Fruit fly (Drosophila melanogaster) whole organism, embryonic: Measurements from ENCODE around the gene CG17855.
A peak's percentile ranks its signal among the peaks of the same experiment; 100 is the strongest.

Experiments
- CG10267 ChIP-seq: fragments of 200-800 bp; sonication (Bioruptor generic); optimal IDR thresholded peaks from 2 replicates; lab custom pipeline; 2018; ENCODE audit warnings: missing biosample characterization, mild to moderate bottlenecking, missing genetic modification characterization, moderate library complexity
- CG10274 ChIP-seq: fragments of 200-800 bp; sonication (Bioruptor generic); optimal IDR thresholded peaks from 3 replicates; lab custom pipeline; 2017; ENCODE audit warnings: missing biosample characterization, mild to moderate bottlenecking, missing genetic modification characterization
- CG10366 ChIP-seq: fragments of 200-800 bp; sonication (Bioruptor generic); IDR thresholded peaks from 2 replicates; pipeline ENCODE4 v1.3.6; 2022; ENCODE audit warnings: missing biosample characterization, missing genetic modification characterization
- CG11723 ChIP-seq: fragments of 200-800 bp; sonication (Bioruptor generic); optimal IDR thresholded peaks from 2 replicates; lab custom pipeline; 2017; ENCODE audit warnings: missing biosample characterization, mild to moderate bottlenecking, missing genetic modification characterization
- CG12104 ChIP-seq: fragments of 200-800 bp; sonication (Bioruptor generic); optimal IDR thresholded peaks from 3 replicates; lab custom pipeline; 2016; ENCODE audit warnings: missing biosample characterization, missing genetic modification characterization
- CG14014 ChIP-seq: fragments of 200-800 bp; sonication (Bioruptor generic); IDR thresholded peaks from 2 replicates; pipeline ENCODE4 v1.3.6; 2022; ENCODE audit warnings: missing biosample characterization, missing genetic modification characterization
- CG15696 ChIP-seq: fragments of 200-800 bp; sonication (Bioruptor generic); optimal IDR thresholded peaks from 2 replicates; lab custom pipeline; 2019; ENCODE audit warnings: missing biosample characterization, mild to moderate bottlenecking, missing genetic modification characterization, moderate library complexity
- CG2129 ChIP-seq: fragments of 200-800 bp; sonication (Bioruptor generic); IDR thresholded peaks from 2 replicates; pipeline ENCODE4 v1.3.6; 2022; ENCODE audit warnings: missing biosample characterization, missing genetic modification characterization; ENCODE audit not compliant: partially characterized antibody
- CG31365 ChIP-seq: fragments of 200-800 bp; sonication (Bioruptor generic); optimal IDR thresholded peaks from 2 replicates; lab custom pipeline; 2018; ENCODE audit warnings: missing biosample characterization, mild to moderate bottlenecking, missing genetic modification characterization
- CG3281 ChIP-seq: fragments of 200-800 bp; sonication (Bioruptor generic); optimal IDR thresholded peaks from 3 replicates; lab custom pipeline; 2017; ENCODE audit warnings: missing biosample characterization, mild to moderate bottlenecking, missing genetic modification characterization
- CG4282 ChIP-seq: fragments of 200-800 bp; sonication (Bioruptor generic); optimal IDR thresholded peaks from 2 replicates; lab custom pipeline; 2016; ENCODE audit warnings: missing biosample characterization, missing genetic modification characterization
- CG5245 ChIP-seq: fragments of 200-800 bp; sonication (Bioruptor generic); optimal IDR thresholded peaks from 3 replicates; lab custom pipeline; 2016; ENCODE audit warnings: missing biosample characterization, missing genetic modification characterization
- CG6683 ChIP-seq: fragments of 200-800 bp; sonication (Bioruptor generic); optimal IDR thresholded peaks from 2 replicates; lab custom pipeline; 2017; ENCODE audit warnings: missing biosample characterization, mild to moderate bottlenecking, missing genetic modification characterization, missing genetic modification reagents
- CG6765 ChIP-seq: fragments of 200-800 bp; sonication (Bioruptor generic); optimal IDR thresholded peaks from 3 replicates; lab custom pipeline; 2017; ENCODE audit warnings: missing biosample characterization, mild to moderate bottlenecking, missing genetic modification characterization
- CG6791 ChIP-seq: fragments of 200-800 bp; sonication (Bioruptor generic); IDR thresholded peaks from 3 replicates; pipeline ENCODE4 v1.3.6; 2022; ENCODE audit warnings: missing biosample characterization, missing genetic modification characterization; ENCODE audit not compliant: partially characterized antibody
- CG7556 ChIP-seq: fragments of 200-800 bp; sonication (Bioruptor generic); optimal IDR thresholded peaks from 2 replicates; lab custom pipeline; 2017; ENCODE audit warnings: missing biosample characterization, mild to moderate bottlenecking, missing genetic modification characterization
- CG7745 ChIP-seq: fragments of 200-800 bp; sonication (Bioruptor generic); optimal IDR thresholded peaks from 2 replicates; lab custom pipeline; 2018; ENCODE audit warnings: missing biosample characterization, mild to moderate bottlenecking, missing genetic modification characterization, moderate library complexity
- CG8388 ChIP-seq: fragments of 200-800 bp; sonication (Bioruptor generic); optimal IDR thresholded peaks from 2 replicates; lab custom pipeline; 2019; ENCODE audit warnings: missing biosample characterization, mild to moderate bottlenecking, missing genetic modification characterization, moderate library complexity
- CG9932 ChIP-seq: fragments of 200-800 bp; sonication (Bioruptor generic); IDR thresholded peaks from 2 replicates; pipeline ENCODE4 v1.3.6; 2022; ENCODE audit warnings: missing biosample characterization, missing genetic modification characterization
- Doc2 ChIP-seq: fragments of 200-800 bp; sonication (Bioruptor generic); IDR thresholded peaks from 2 replicates; pipeline ENCODE4 v1.3.6; 2022; ENCODE audit warnings: missing biosample characterization, missing genetic modification characterization
- E2f2 ChIP-seq: fragments of 200-800 bp; sonication (Bioruptor generic); IDR thresholded peaks from 2 replicates; pipeline ENCODE4 v1.3.6; 2022; ENCODE audit warnings: missing biosample characterization, missing genetic modification characterization
- ERR ChIP-seq: fragments of 200-800 bp; sonication (Bioruptor generic); optimal IDR thresholded peaks from 2 replicates; lab custom pipeline; 2016; ENCODE audit warnings: missing biosample characterization, missing genetic modification characterization
- Hey ChIP-seq: fragments of 200-800 bp; sonication (Bioruptor generic); optimal IDR thresholded peaks from 3 replicates; lab custom pipeline; 2018; ENCODE audit warnings: missing biosample characterization, mild to moderate bottlenecking, missing genetic modification characterization
- HmgD ChIP-seq: fragments of 200-800 bp; sonication (Bioruptor generic); optimal IDR thresholded peaks from 3 replicates; lab custom pipeline; 2016; ENCODE audit warnings: missing biosample characterization, missing genetic modification characterization
- Hr39 ChIP-seq: fragments of >200 bp; optimal IDR thresholded peaks from 2 replicates; lab custom pipeline; 2017
- Hr78 ChIP-seq, 2 experiments: fragments of 200-800 bp in 1 of 2; fragments of >200 bp in 1 of 2; sonication (Bioruptor generic) in 1 of 2; optimal IDR thresholded peaks; 2 replicates each; lab custom pipeline; 2017 to 2019; ENCODE audit warnings: missing biosample characterization in 2 of 2, missing genetic modification characterization in 2 of 2, mild to moderate bottlenecking in 1 of 2, moderate library complexity in 1 of 2
- Lim3 ChIP-seq: fragments of 200-800 bp; sonication (Bioruptor generic); IDR thresholded peaks from 2 replicates; pipeline ENCODE4 v1.3.6; 2022; ENCODE audit warnings: missing biosample characterization, missing genetic modification characterization
- Lpt ChIP-seq: fragments of >200 bp; optimal IDR thresholded peaks from 2 replicates; lab custom pipeline; 2018; ENCODE audit warnings: missing biosample characterization, missing genetic modification characterization
- Max ChIP-seq: fragments of 200-800 bp; sonication (Bioruptor generic); optimal IDR thresholded peaks from 2 replicates; lab custom pipeline; 2016; ENCODE audit warnings: missing biosample characterization, mild to moderate bottlenecking, missing genetic modification characterization
- Oaz ChIP-seq: fragments of 200-800 bp; sonication (Bioruptor generic); IDR thresholded peaks from 2 replicates; pipeline ENCODE4 v1.3.6; 2022; ENCODE audit warnings: missing biosample characterization, missing genetic modification characterization
- Ptx1 ChIP-seq: fragments of 200-800 bp; sonication (Bioruptor generic); IDR thresholded peaks from 2 replicates; pipeline ENCODE4 v1.3.6; 2022; ENCODE audit warnings: missing biosample characterization, missing genetic modification characterization
- Scr ChIP-seq: fragments of 200-800 bp; sonication (Bioruptor generic); IDR thresholded peaks from 2 replicates; pipeline ENCODE4 v1.3.6; 2022; ENCODE audit warnings: missing biosample characterization, missing genetic modification characterization; ENCODE audit not compliant: partially characterized antibody
- cad ChIP-seq: fragments of >200 bp; optimal IDR thresholded peaks from 2 replicates; lab custom pipeline; 2017; ENCODE audit warnings: missing biosample characterization, missing genetic modification characterization
- corto ChIP-seq: fragments of 200-800 bp; sonication (Bioruptor generic); optimal IDR thresholded peaks from 2 replicates; lab custom pipeline; 2016; ENCODE audit warnings: missing biosample characterization, mild to moderate bottlenecking, missing genetic modification characterization, moderate library complexity
- da ChIP-seq: fragments of 200-800 bp; sonication (Bioruptor generic); optimal IDR thresholded peaks from 2 replicates; lab custom pipeline; 2016; ENCODE audit warnings: missing biosample characterization, missing genetic modification characterization
- dysf ChIP-seq: fragments of 200-800 bp; sonication (Bioruptor generic); IDR thresholded peaks from 3 replicates; pipeline ENCODE4 v1.3.6; 2022; ENCODE audit warnings: missing biosample characterization, missing genetic modification characterization
- ftz-f1 ChIP-seq: fragments of 200-800 bp; sonication (Bioruptor generic); optimal IDR thresholded peaks from 2 replicates; lab custom pipeline; 2016; ENCODE audit warnings: missing biosample characterization, missing genetic modification characterization
- fu2 ChIP-seq: fragments of 200-800 bp; sonication (Bioruptor generic); optimal IDR thresholded peaks from 2 replicates; lab custom pipeline; 2016; ENCODE audit warnings: missing biosample characterization, missing genetic modification characterization
- grn ChIP-seq: fragments of 200-800 bp; sonication (Bioruptor generic); optimal IDR thresholded peaks from 3 replicates; lab custom pipeline; 2017; ENCODE audit warnings: missing biosample characterization, missing genetic modification characterization
- kah ChIP-seq: fragments of 200-800 bp; sonication (Bioruptor generic); optimal IDR thresholded peaks from 2 replicates; lab custom pipeline; 2018; ENCODE audit warnings: missing biosample characterization, mild to moderate bottlenecking, missing genetic modification characterization
- lilli ChIP-seq: fragments of 200-800 bp; sonication (Bioruptor generic); optimal IDR thresholded peaks from 3 replicates; lab custom pipeline; 2016; ENCODE audit warnings: missing biosample characterization, missing genetic modification characterization
- luna ChIP-seq: fragments of 200-800 bp; sonication (Bioruptor generic); optimal IDR thresholded peaks from 2 replicates; lab custom pipeline; 2016; ENCODE audit warnings: missing biosample characterization, missing genetic modification characterization
- mirr ChIP-seq: fragments of 200-800 bp; sonication (Bioruptor generic); optimal IDR thresholded peaks from 3 replicates; lab custom pipeline; 2018; ENCODE audit warnings: missing biosample characterization, mild to moderate bottlenecking, missing genetic modification characterization
- nau ChIP-seq: fragments of 200-800 bp; sonication (Bioruptor generic); optimal IDR thresholded peaks from 3 replicates; lab custom pipeline; 2017; ENCODE audit warnings: missing biosample characterization, mild to moderate bottlenecking, missing genetic modification characterization, missing genetic modification reagents
- row ChIP-seq: fragments of 200-800 bp; sonication (Bioruptor generic); IDR thresholded peaks from 3 replicates; pipeline ENCODE4 v1.3.6; 2022; ENCODE audit warnings: missing biosample characterization, missing genetic modification characterization
- sens ChIP-seq: fragments of 200-800 bp; sonication (Bioruptor generic); peaks from one replicate; lab custom pipeline; 2016; ENCODE audit warnings: missing biosample characterization, missing genetic modification characterization
- sisA ChIP-seq: fragments of 200-800 bp; sonication (Bioruptor generic); IDR thresholded peaks from 2 replicates; pipeline ENCODE4 v1.3.6; 2022; ENCODE audit warnings: missing biosample characterization, missing genetic modification characterization
- unc-4 ChIP-seq: fragments of 200-800 bp; sonication (Bioruptor generic); IDR thresholded peaks from 2 replicates; pipeline ENCODE4 v1.3.6; 2022; ENCODE audit warnings: missing biosample characterization, missing genetic modification characterization; ENCODE audit not compliant: partially characterized antibody
- usp ChIP-seq: fragments of >200 bp; optimal IDR thresholded peaks from 2 replicates; lab custom pipeline; 2017; ENCODE audit warnings: missing biosample characterization, missing genetic modification characterization
- zf30C ChIP-seq: fragments of 200-800 bp; sonication (Bioruptor generic); optimal IDR thresholded peaks from 3 replicates; lab custom pipeline; 2018; ENCODE audit warnings: missing biosample characterization, mild to moderate bottlenecking, missing genetic modification characterization
- zfh2 ChIP-seq: fragments of 200-800 bp; sonication (Bioruptor generic); optimal IDR thresholded peaks from 2 replicates; lab custom pipeline; 2016; ENCODE audit warnings: missing biosample characterization, missing genetic modification characterization

The CG17855 gene

DNA sequence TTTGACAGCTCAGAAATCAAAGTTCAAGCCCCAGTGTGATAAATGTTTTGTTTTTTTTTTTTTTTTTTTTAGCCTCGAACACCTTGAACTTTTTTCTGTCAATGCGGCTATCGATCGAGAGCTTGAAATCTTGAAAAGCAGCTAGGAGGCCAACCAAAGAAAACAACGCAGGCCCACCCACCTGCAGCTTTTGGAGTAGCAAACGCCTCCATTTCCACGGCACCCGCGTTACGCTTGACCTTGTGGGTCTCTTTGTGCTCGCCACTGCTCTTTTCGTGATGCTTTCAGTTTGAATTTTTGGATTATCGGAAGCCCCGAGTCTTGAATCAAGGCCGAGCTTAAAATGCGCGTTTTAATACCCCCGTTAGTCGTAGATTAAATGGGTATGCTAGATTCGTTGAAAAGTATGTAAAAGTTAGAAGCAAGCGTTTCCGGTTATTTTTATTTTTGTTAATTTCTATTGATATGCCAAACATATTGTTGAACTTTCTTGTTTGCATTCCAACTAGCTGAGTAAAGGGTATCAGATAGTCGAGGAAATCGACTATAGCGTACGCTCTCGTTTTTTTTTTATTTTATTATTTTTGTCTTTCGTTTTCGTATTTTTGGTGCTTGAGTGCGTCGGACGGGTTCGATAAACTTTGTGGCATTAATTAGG is 37.4 kb upstream of the CG17855 start (continued):
- TF ChIP-seq zf30C (no peak), grn (GFP tag; lab: Kevin White, UChicago) (no peak), CG6683 (GFP tag; lab: Kevin White, UChicago) (no peak), Hr78 (GFP tag; optimal IDR thresholded peaks at IDR 0.05; lab: Kevin White, UChicago) (peak in 1 of 2 experiments; percentile 53), HmgD (GFP tag; lab: Kevin White, UChicago) (no peak), CG8388 (GFP tag; lab: Kevin White, UChicago) (peak; percentile 80), nau (GFP tag; lab: Kevin White, UChicago) (no peak), CG15696 (no peak), CG4282 (GFP tag; lab: Kevin White, UChicago) (no peak), CG12104 (GFP tag; lab: Kevin White, UChicago) (peak; percentile 36), sisA (GFP tag; lab: Robert Waterston, UW) (peak; percentile 79), Lpt (no peak), CG14014 (GFP tag; lab: Robert Waterston, UW) (peak; percentile 77), row (GFP tag; lab: Robert Waterston, UW) (peak; percentile 88), kah (GFP tag; lab: Kevin White, UChicago) (no peak), E2f2 (GFP tag; lab: Robert Waterston, UW) (peak; percentile 71), CG3281 (GFP tag; lab: Kevin White, UChicago) (no peak), usp (GFP tag; lab: Kevin White, UChicago) (no peak), CG6765 (GFP tag; lab: Kevin White, UChicago) (no peak), CG31365 (tag; lab: Kevin White, UChicago) (no peak), lilli (peak; percentile 59), CG6791 (GFP tag; lab: Robert Waterston, UW) (no peak), CG7556 (GFP tag; lab: Kevin White, UChicago) (peak; percentile 78), CG11723 (GFP tag; lab: Kevin White, UChicago) (peak; percentile 54), cad (GFP tag; lab: Kevin White, UChicago) (no peak), mirr (GFP tag; lab: Kevin White, UChicago) (no peak), corto (GFP tag; lab: Kevin White, UChicago) (no peak), sens (GFP tag; lab: Kevin White, UChicago) (peak; percentile 94), CG5245 (GFP tag; lab: Kevin White, UChicago) (peak; percentile 21), Oaz (peak; percentile 67; the same call in 1 of the 2 replicates), Ptx1 (GFP tag; lab: Robert Waterston, UW) (peak; percentile 84), luna (GFP tag; lab: Kevin White, UChicago) (no peak), CG10274 (GFP tag; lab: Kevin White, UChicago) (peak; percentile 26), CG10366 (GFP tag; lab: Robert Waterston, UW) (peak; percentile 82), ERR (GFP tag; lab: Kevin White, UChicago) (no peak), dysf (peak; percentile 89; the same call in 2 of the 3 replicates), Scr (GFP tag; lab: Robert Waterston, UW) (no peak), Hey (no peak), CG2129 (GFP tag; lab: Robert Waterston, UW) (no peak), da (GFP tag; lab: Kevin White, UChicago) (no peak), CG10267 (tag; lab: Kevin White, UChicago) (peak; percentile 26), unc-4 (GFP tag; lab: Robert Waterston, UW) (no peak), Doc2 (GFP tag; lab: Robert Waterston, UW) (no peak), Lim3 (GFP tag; lab: Robert Waterston, UW) (no peak), Hr39 (no peak), ftz-f1 (peak; percentile 86), CG9932 (peak; percentile 56), Max (GFP tag; lab: Kevin White, UChicago) (no peak), zfh2 (peak; percentile 37), fu2 (GFP tag; lab: Kevin White, UChicago) (no peak), CG7745 (tag; lab: Kevin White, UChicago) (no peak)
